Worm (Caenorhabditis elegans) whole organism, late embryonic: ENCODE measurements around the gene K04C2.7.

Experiments used
- C38D4.7 ChIP-seq: fragments of 200-800 bp; sonication (Bioruptor generic); optimal IDR thresholded peaks from 2 replicates; lab custom pipeline; 2018; ENCODE audit warnings: mild to moderate bottlenecking, missing genetic modification characterization, moderate library complexity, missing compliant biosample characterization
- F13H6.1 ChIP-seq: sonication (generic microtip); optimal IDR thresholded peaks from 2 replicates; lab custom pipeline; 2016; ENCODE audit warnings: missing genetic modification characterization, missing compliant biosample characterization
- Y22D7AL.16 ChIP-seq: sonication (generic microtip); optimal IDR thresholded peaks from 2 replicates; lab custom pipeline; 2016; ENCODE audit warnings: missing genetic modification characterization, missing compliant biosample characterization
- ceh-18 ChIP-seq: sonication (generic microtip); optimal IDR thresholded peaks from 2 replicates; lab custom pipeline; 2016; ENCODE audit warnings: missing genetic modification characterization, missing compliant biosample characterization
- ceh-22 ChIP-seq: sonication (generic microtip); optimal IDR thresholded peaks from 2 replicates; lab custom pipeline; 2017; ENCODE audit warnings: missing biosample characterization, missing genetic modification characterization
- ceh-34 ChIP-seq: sonication (generic microtip); optimal IDR thresholded peaks from 2 replicates; lab custom pipeline; 2016; ENCODE audit warnings: mild to moderate bottlenecking, missing genetic modification characterization, missing compliant biosample characterization
- ceh-6 ChIP-seq: fragments of 200-800 bp; sonication (Bioruptor generic); optimal IDR thresholded peaks from 2 replicates; lab custom pipeline; 2018; ENCODE audit warnings: mild to moderate bottlenecking, missing genetic modification characterization, missing compliant biosample characterization
- che-1 ChIP-seq: sonication (generic microtip); optimal IDR thresholded peaks from 2 replicates; lab custom pipeline; 2016; ENCODE audit warnings: mild to moderate bottlenecking, missing genetic modification characterization, missing compliant biosample characterization
- dmd-4 ChIP-seq: sonication (generic microtip); optimal IDR thresholded peaks from 2 replicates; lab custom pipeline; 2016; ENCODE audit warnings: borderline replicate concordance, missing genetic modification characterization, missing compliant biosample characterization
- dve-1 ChIP-seq: sonication (generic microtip); optimal IDR thresholded peaks from 2 replicates; lab custom pipeline; 2017; ENCODE audit warnings: antibody characterized with exemption, mild to moderate bottlenecking, missing genetic modification characterization, missing compliant biosample characterization
- elt-2 ChIP-seq: sonication (generic microtip); optimal IDR thresholded peaks from 2 replicates; lab custom pipeline; 2016; ENCODE audit warnings: missing genetic modification reagents, missing genetic modification characterization, missing compliant biosample characterization
- fax-1 ChIP-seq: sonication (generic microtip); optimal IDR thresholded peaks from 2 replicates; lab custom pipeline; 2016; ENCODE audit warnings: missing genotype, missing genetic modification characterization, missing compliant biosample characterization
- fkh-6 ChIP-seq: sonication (generic microtip); optimal IDR thresholded peaks from 2 replicates; lab custom pipeline; 2016; ENCODE audit warnings: missing genetic modification characterization, missing compliant biosample characterization
- hlh-15 ChIP-seq: sonication (generic microtip); optimal IDR thresholded peaks from 2 replicates; lab custom pipeline; 2016; ENCODE audit warnings: missing genetic modification characterization, missing compliant biosample characterization
- nfya-1 ChIP-seq: sonication (generic microtip); optimal IDR thresholded peaks from 2 replicates; lab custom pipeline; 2017; ENCODE audit warnings: missing genetic modification characterization, mild to moderate bottlenecking, missing compliant biosample characterization, antibody characterized with exemption, moderate library complexity
- nhr-232 ChIP-seq: sonication (generic microtip); optimal IDR thresholded peaks from 2 replicates; lab custom pipeline; 2016; ENCODE audit warnings: missing genetic modification characterization, missing compliant biosample characterization
- odd-2 ChIP-seq: sonication (generic microtip); optimal IDR thresholded peaks from 2 replicates; lab custom pipeline; 2017; ENCODE audit warnings: antibody characterized with exemption, mild to moderate bottlenecking, missing genetic modification characterization, missing compliant biosample characterization
- pat-9 ChIP-seq: fragments of 200-800 bp; sonication (Bioruptor generic); optimal IDR thresholded peaks from 2 replicates; lab custom pipeline; 2018; ENCODE audit warnings: mild to moderate bottlenecking, missing genetic modification characterization, moderate library complexity, missing compliant biosample characterization
- pax-1 ChIP-seq: fragments of 150-350 bp; optimal IDR thresholded peaks from 2 replicates; lab custom pipeline; 2014; ENCODE audit warnings: missing biosample characterization, missing genetic modification characterization
- pros-1 ChIP-seq: fragments of 150-350 bp; optimal IDR thresholded peaks from 2 replicates; lab custom pipeline; 2014; ENCODE audit warnings: missing biosample characterization, missing genetic modification reagents, missing genetic modification characterization
- ref-2 ChIP-seq: sonication (generic microtip); optimal IDR thresholded peaks from 2 replicates; lab custom pipeline; 2016; ENCODE audit warnings: missing genetic modification characterization, missing compliant biosample characterization
- rnt-1 ChIP-seq: sonication (generic microtip); optimal IDR thresholded peaks from 2 replicates; lab custom pipeline; 2016; ENCODE audit warnings: missing genetic modification characterization, missing compliant biosample characterization
- sdc-2 ChIP-seq: sonication (generic microtip); optimal IDR thresholded peaks from 2 replicates; lab custom pipeline; 2016; ENCODE audit warnings: missing genotype, missing genetic modification characterization, missing compliant biosample characterization
- sox-2 ChIP-seq: fragments of 200-800 bp; sonication (Bioruptor generic); IDR thresholded peaks from 2 replicates; pipeline ENCODE4 v1.3.6; 2022; ENCODE audit warnings: missing genetic modification reagents, missing genetic modification characterization, missing compliant biosample characterization
- sox-4 ChIP-seq: sonication (generic microtip); optimal IDR thresholded peaks from 2 replicates; lab custom pipeline; 2017; ENCODE audit warnings: mild to moderate bottlenecking, missing genetic modification characterization, inconsistent platforms, missing compliant biosample characterization
- ttx-3 ChIP-seq: sonication (generic microtip); optimal IDR thresholded peaks from 2 replicates; lab custom pipeline; 2016; ENCODE audit warnings: missing genetic modification reagents, missing genetic modification characterization, missing compliant biosample characterization
- unc-3 ChIP-seq, 2 experiments: fragments of 200-800 bp in 1 of 2; sonication (Bioruptor generic) in 1 of 2; sonication (generic microtip) in 1 of 2; conservative IDR thresholded peaks in 1 of 2; optimal IDR thresholded peaks in 1 of 2; 2 replicates each; pipeline versions ENCODE4 v1.3.6 to Lab custom; 2016 to 2022; ENCODE audit warnings: missing compliant biosample characterization in 2 of 2, missing genetic modification characterization in 2 of 2, missing genetic modification reagents in 1 of 2
- unc-42 ChIP-seq: sonication (generic microtip); optimal IDR thresholded peaks from 2 replicates; lab custom pipeline; 2016; ENCODE audit warnings: missing genotype, missing genetic modification characterization, missing compliant biosample characterization
- unc-55 ChIP-seq: sonication (generic microtip); optimal IDR thresholded peaks from 2 replicates; lab custom pipeline; 2017; ENCODE audit warnings: missing biosample characterization, missing genetic modification reagents, missing genetic modification characterization
- ztf-16 ChIP-seq: sonication (generic microtip); optimal IDR thresholded peaks from 2 replicates; lab custom pipeline; 2017; ENCODE audit warnings: missing genetic modification characterization, missing compliant biosample characterization

Gene K04C2.7

DNA sequence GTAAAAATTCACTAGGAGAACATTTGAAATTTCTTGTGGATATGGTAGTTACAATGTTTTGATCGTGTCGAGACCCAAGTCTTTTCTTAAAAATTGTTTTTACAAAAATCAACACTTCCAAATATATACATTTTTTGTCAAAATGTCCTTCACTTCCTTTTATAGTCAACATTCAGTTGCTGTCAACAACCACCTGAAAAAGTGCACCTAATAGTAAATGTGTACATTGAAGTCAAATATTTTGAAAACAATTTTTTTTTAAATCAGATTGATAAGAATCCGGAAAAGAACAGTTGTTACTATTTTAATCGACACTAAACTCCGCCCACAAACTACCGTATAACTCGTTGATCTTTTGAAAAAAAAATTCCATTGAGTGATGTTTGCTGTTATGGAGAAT, 14.8 kb downstream of the K04C2.7 start:
- TF ChIP-seq fkh-6 (no peak), unc-55 (GFP tag; lab: Kevin White, UChicago) (no peak), pat-9 (tag; lab: Kevin White, UChicago) (no peak), ceh-22 (tag; lab: Kevin White, UChicago) (no peak), hlh-15 (tag; lab: Kevin White, UChicago) (no peak), pax-1 (tag; lab: Kevin White, UChicago) (no peak), C38D4.7 (GFP tag; lab: Kevin White, UChicago) (no peak), nfya-1 (tag; lab: Kevin White, UChicago) (no peak)

DNA sequence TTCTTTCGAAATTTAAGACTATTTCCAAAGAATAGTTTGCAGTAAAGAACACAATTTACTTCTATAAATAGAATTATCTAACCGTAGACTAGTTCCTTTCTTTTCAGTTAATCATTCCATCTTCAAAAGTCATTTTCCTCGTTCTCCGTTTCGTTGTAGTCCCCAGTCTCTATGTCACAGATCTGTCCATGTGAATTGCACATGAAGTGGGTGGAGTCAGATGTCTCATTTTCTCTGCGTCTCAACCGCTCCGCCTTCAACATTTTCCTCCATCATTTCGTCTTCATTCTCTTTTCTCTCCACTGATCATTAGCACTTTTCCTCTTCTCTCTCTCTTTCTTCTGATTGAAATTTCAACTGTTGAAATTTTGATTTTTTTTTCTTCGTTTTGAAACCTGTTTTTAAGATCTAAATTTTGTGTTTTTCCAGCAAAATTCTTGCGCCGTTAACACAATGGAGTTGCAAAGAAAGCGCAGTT, 16.7 kb downstream of the K04C2.7 start, which contains the start of gene T07E3.4:
Gene T07E3.4 (plus strand): TSS at position 428 of the 478 bp plus-strand sequence.
- no peak for TF ChIP-seq odd-2 (tag; lab: Kevin White, UChicago)
- TF ChIP-seq ceh-22 (tag; lab: Kevin White, UChicago): no peak
- TF ChIP-seq nhr-232: no peak
- peak; percentile 28 for TF ChIP-seq ceh-18
- TF ChIP-seq dve-1 (tag; lab: Kevin White, UChicago): peak; percentile 24
- TF ChIP-seq F13H6.1 (tag; lab: Kevin White, UChicago): no peak
- peak; percentile 38 for TF ChIP-seq nfya-1 (tag; lab: Kevin White, UChicago)
- peak; percentile 35 for TF ChIP-seq unc-42 (tag; lab: Kevin White, UChicago)
- peak; percentile 77 for TF ChIP-seq unc-55 (GFP tag; lab: Kevin White, UChicago)

DNA sequence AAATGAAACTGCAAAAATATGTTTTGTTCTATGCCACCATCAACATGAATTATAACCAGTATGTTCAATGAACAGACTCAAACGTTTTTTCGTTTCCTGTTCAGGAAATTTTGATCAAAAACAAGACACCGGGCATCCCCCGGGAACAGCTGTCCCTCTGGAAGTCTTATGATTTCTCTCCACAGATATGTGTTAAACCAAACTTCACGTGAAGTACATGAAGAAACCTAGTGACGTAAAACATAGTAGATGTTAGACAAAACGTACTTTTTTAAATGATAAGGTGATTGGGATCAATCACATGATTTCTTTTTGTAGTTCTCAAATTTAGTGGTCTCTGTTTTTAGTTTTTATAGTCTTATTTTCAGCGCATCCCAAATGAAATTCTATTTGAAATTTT, 17.6 kb downstream of the K04C2.7 start:
- TF ChIP-seq C38D4.7 (GFP tag; lab: Kevin White, UChicago) (no peak), unc-3 (GFP tag; conservative IDR thresholded peaks at IDR 0.05; lab: Robert Waterston, UW) (no peak), unc-3 (tag; optimal IDR thresholded peaks at IDR 0.05; lab: Kevin White, UChicago) (no peak), sdc-2 (tag; lab: Kevin White, UChicago) (no peak), ttx-3 (tag; lab: Kevin White, UChicago) (no peak), nfya-1 (tag; lab: Kevin White, UChicago) (no peak)

DNA sequence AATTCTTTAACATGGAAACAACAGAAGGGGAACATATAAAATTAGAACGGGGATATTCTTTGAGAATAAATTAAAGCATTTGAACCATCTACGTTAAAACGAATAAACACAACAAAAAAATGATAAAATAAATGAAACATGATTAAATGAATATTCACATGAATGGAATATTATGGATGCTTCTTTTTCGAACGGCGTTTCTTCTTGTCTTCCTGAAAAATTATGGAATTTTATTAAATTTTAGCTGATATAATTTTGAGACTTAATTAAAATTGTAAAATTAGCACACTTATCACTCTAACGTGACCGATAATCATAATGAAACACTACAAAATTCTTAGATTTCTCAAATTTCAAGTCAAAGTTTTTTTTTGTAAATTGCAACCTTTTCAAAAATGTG, 19.7 kb downstream of the K04C2.7 start:
- TF ChIP-seq pax-1 (tag; lab: Kevin White, UChicago): no peak
- TF ChIP-seq fax-1: no peak
- TF ChIP-seq ref-2: no peak
- TF ChIP-seq dmd-4 (tag; lab: Kevin White, UChicago): no peak
- TF ChIP-seq sox-4: no peak
- no peak for TF ChIP-seq ceh-34
- TF ChIP-seq che-1 (tag; lab: Kevin White, UChicago): no peak
- no peak for TF ChIP-seq Y22D7AL.16
- TF ChIP-seq ztf-16 (tag; lab: Kevin White, UChicago): no peak
- no peak for TF ChIP-seq rnt-1 (tag; lab: Kevin White, UChicago)
- no peak for TF ChIP-seq elt-2 (tag; lab: Kevin White, UChicago)

DNA sequence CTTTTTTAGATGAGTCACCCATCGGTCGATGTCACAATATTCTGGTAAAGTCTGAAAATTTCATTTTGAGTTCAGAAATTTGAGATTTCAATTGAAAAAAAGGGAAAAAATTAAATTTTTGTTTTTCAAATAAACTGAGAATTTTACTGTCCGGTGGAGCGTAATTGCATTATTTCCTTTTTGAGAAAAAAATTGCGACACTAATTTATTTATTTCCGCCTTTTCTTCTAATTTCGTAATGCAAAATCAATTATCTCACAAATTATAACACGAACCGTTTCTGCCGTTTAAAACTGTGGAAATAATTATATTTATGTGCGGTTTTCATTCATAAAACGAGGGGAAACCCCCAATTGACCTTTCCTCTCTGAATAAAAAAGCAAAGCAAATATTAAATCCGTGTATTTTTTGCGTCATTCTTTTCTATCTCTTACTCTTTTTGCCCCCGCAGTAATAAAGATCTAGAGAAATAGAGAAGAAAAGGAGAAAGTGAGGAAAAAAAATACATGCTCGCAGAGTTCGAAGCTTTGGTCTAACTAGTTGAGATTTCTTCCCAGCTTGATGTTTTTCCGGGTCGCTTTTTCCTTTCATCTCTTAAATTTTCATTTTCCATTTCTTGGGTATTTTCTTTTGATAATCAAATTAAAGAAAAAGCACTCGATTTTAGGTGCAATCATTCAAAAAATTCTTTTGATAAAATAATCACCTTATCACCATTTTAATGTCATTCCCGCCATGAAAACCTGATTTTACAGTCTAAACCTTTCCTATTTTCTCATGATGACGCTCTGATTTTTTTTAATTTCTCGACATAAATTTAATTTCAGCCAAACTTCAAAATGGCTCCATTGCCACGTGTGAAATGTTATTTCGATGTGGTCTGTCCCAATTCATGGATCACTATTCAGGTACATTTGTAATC, 22.4 kb downstream of the K04C2.7 start, which contains the start of the genes brc-2 and T07E3.3:
Gene brc-2 (minus strand): TSS at position 51 of the 922 bp plus-strand sequence.
Gene T07E3.3 (plus strand): TSS at position 822 of the 922 bp plus-strand sequence.
- TF ChIP-seq pros-1 (tag; lab: Kevin White, UChicago) (no peak), sox-2 (GFP tag; lab: Robert Waterston, UW) (no peak), unc-42 (tag; lab: Kevin White, UChicago) (peak; percentile 63), ceh-6 (GFP tag; lab: Kevin White, UChicago) (no peak), elt-2 (tag; lab: Kevin White, UChicago) (no peak)
